Fruit fly (Drosophila melanogaster) whole organism, pupa: ENCODE results near the gene LysD.

Source experiments
- CG10348 ChIP-seq: fragments of 200-800 bp; sonication (Bioruptor generic); IDR thresholded peaks from 2 replicates; pipeline ENCODE4 v1.3.6; 2022; ENCODE audit warnings: missing biosample characterization, missing genetic modification characterization
- CG12605 ChIP-seq: fragments of 200-800 bp; sonication (Bioruptor generic); IDR thresholded peaks from 2 replicates; pipeline ENCODE4 v1.3.6; 2022; ENCODE audit warnings: missing biosample characterization, missing genetic modification characterization
- CG13204 ChIP-seq: fragments of 200-800 bp; sonication (Bioruptor generic); optimal IDR thresholded peaks from 2 replicates; lab custom pipeline; 2018; ENCODE audit warnings: missing biosample characterization, mild to moderate bottlenecking, missing genetic modification characterization, moderate library complexity
- CG14655 ChIP-seq: fragments of 200-800 bp; sonication (Bioruptor generic); optimal IDR thresholded peaks from 3 replicates; lab custom pipeline; 2017; ENCODE audit warnings: mild to moderate bottlenecking, missing biosample characterization, missing genetic modification reagents, missing genetic modification characterization
- CG15710 ChIP-seq: fragments of 200-800 bp; sonication (Bioruptor generic); optimal IDR thresholded peaks from 2 replicates; lab custom pipeline; 2018; ENCODE audit warnings: missing biosample characterization, mild to moderate bottlenecking, missing genetic modification characterization, moderate library complexity
- CG17806 ChIP-seq: fragments of 200-800 bp; sonication (Bioruptor generic); optimal IDR thresholded peaks from 2 replicates; lab custom pipeline; 2018; ENCODE audit warnings: missing biosample characterization, mild to moderate bottlenecking, missing genetic modification characterization, moderate library complexity
- CG32121 ChIP-seq: fragments of 200-800 bp; sonication (Bioruptor generic); IDR thresholded peaks from 2 replicates; pipeline ENCODE4 v1.3.6; 2022; ENCODE audit warnings: missing biosample characterization, missing genetic modification characterization
- CG34367 ChIP-seq: fragments of 200-800 bp; sonication (Bioruptor generic); optimal IDR thresholded peaks from 2 replicates; lab custom pipeline; 2018; ENCODE audit warnings: missing biosample characterization, mild to moderate bottlenecking, missing genetic modification characterization
- CG4496 ChIP-seq: fragments of 200-800 bp; sonication (Bioruptor generic); IDR thresholded peaks from 3 replicates; pipeline ENCODE4 v1.3.6; 2022; ENCODE audit warnings: missing biosample characterization, missing genetic modification characterization
- CG8159 ChIP-seq: fragments of 200-800 bp; sonication (Bioruptor generic); optimal IDR thresholded peaks from 3 replicates; lab custom pipeline; 2018; ENCODE audit warnings: missing biosample characterization, mild to moderate bottlenecking, missing genetic modification characterization, moderate library complexity
- CG8301 ChIP-seq: fragments of 200-800 bp; sonication (Bioruptor generic); optimal IDR thresholded peaks from 2 replicates; lab custom pipeline; 2018; ENCODE audit warnings: missing biosample characterization, mild to moderate bottlenecking, missing genetic modification characterization
- CG9948 ChIP-seq: fragments of 200-800 bp; sonication (Bioruptor generic); optimal IDR thresholded peaks from 2 replicates; lab custom pipeline; 2018; ENCODE audit warnings: missing biosample characterization, mild to moderate bottlenecking, missing genetic modification characterization, moderate library complexity
- D1 ChIP-seq: fragments of 200-800 bp; sonication (Bioruptor generic); optimal IDR thresholded peaks from 2 replicates; lab custom pipeline; 2018; ENCODE audit warnings: missing biosample characterization, mild to moderate bottlenecking, missing genetic modification characterization, moderate library complexity
- EcR ChIP-seq: fragments of 200-800 bp; sonication (Bioruptor generic); optimal IDR thresholded peaks from 3 replicates; lab custom pipeline; 2019; ENCODE audit warnings: missing biosample characterization, missing genetic modification characterization, mild to moderate bottlenecking, moderate library complexity, missing genetic modification reagents
- Ets98B ChIP-seq: fragments of 200-800 bp; sonication (Bioruptor generic); IDR thresholded peaks from 2 replicates; pipeline ENCODE4 v1.3.6; 2022; ENCODE audit warnings: missing biosample characterization, missing genetic modification characterization
- Pif1A ChIP-seq: fragments of 200-800 bp; sonication (Bioruptor generic); optimal IDR thresholded peaks from 3 replicates; lab custom pipeline; 2016; ENCODE audit warnings: missing biosample characterization, missing genetic modification characterization
- Pif1B ChIP-seq: fragments of 200-800 bp; sonication (Bioruptor generic); optimal IDR thresholded peaks from 3 replicates; lab custom pipeline; 2016; ENCODE audit warnings: missing biosample characterization, missing genetic modification characterization
- Snoo ChIP-seq: fragments of 200-800 bp; sonication (Bioruptor generic); optimal IDR thresholded peaks from 3 replicates; lab custom pipeline; 2017; ENCODE audit warnings: missing biosample characterization, mild to moderate bottlenecking, missing genetic modification characterization, inconsistent platforms
- fd96Ca ChIP-seq: fragments of 200-800 bp; sonication (Bioruptor generic); IDR thresholded peaks from 3 replicates; pipeline ENCODE4 v1.3.6; 2022; ENCODE audit warnings: missing biosample characterization, missing genetic modification characterization
- gl ChIP-seq: fragments of 200-800 bp; sonication (Bioruptor generic); optimal IDR thresholded peaks from 2 replicates; lab custom pipeline; 2018; ENCODE audit warnings: missing biosample characterization, mild to moderate bottlenecking, missing genetic modification characterization
- rn ChIP-seq: fragments of 200-800 bp; sonication (Bioruptor generic); IDR thresholded peaks from 2 replicates; pipeline ENCODE4 v1.3.6; 2022; ENCODE audit warnings: missing biosample characterization, missing genetic modification characterization

LysD gene

DNA sequence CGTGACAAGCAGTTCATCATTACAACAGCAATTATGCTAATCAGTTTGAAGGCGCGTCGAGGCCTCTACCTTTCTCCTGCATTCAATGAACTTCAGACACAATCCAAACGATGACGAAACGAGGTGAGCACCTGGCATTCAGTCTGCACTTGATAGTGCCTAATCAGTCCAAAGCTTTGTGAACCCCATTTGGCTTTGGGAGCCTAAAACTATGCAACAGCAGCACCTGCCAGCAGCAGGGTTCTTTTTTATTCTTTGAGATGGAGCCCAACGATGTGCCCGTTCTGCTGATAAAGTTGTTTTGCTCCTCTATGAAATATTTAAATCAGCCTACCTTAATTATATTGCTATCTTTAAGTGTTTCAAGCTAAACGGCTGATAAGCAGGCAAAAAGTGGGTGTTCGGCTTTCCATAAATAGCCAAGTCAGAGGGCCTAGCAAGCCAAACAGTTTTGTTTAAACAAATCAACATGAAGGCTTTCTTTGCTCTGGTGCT lies 16.4 kb upstream of the LysD start, which contains the start of gene LysS:
Gene LysS, plus strand, starts transcription at position 445 of the 495 bp plus-strand sequence.
- TF ChIP-seq gl (tag; lab: Kevin White, UChicago) (no peak), Pif1B (no peak), CG32121 (GFP tag; lab: Robert Waterston, UW) (no peak), fd96Ca (GFP tag; lab: Robert Waterston, UW) (no peak), CG4496 (GFP tag; lab: Robert Waterston, UW) (no peak)

dm6 chr3L:1218596-1218995 lies 7.6 kb upstream of the LysD start, which contains the start of gene LysP:
Gene LysP, minus strand, starts transcription at chr3L:1218696.
- TF ChIP-seq Ets98B (GFP tag; lab: Robert Waterston, UW), result no peak
- no peak for TF ChIP-seq CG10348 (GFP tag; lab: Robert Waterston, UW)
- no peak for TF ChIP-seq Snoo (tag; lab: Kevin White, UChicago)
- no peak for TF ChIP-seq D1 (tag; lab: Kevin White, UChicago)
- TF ChIP-seq CG4496 (GFP tag; lab: Robert Waterston, UW), result 0 out of 3 replicates have a peak, but pooled peaks have one; percentile 19
- no peak for TF ChIP-seq EcR (GFP tag; lab: Kevin White, UChicago)
- no peak for TF ChIP-seq CG8301 (tag; lab: Kevin White, UChicago)
- no peak for TF ChIP-seq CG34367 (tag; lab: Kevin White, UChicago)
- TF ChIP-seq, all 21 proteins: peak for 1

- no peak for TF ChIP-seq CG17806 (tag; lab: Kevin White, UChicago)
- no peak for TF ChIP-seq D1 (tag; lab: Kevin White, UChicago)
- peak; percentile 36 for TF ChIP-seq CG14655 (GFP tag; lab: Kevin White, UChicago)
- no peak for TF ChIP-seq gl (tag; lab: Kevin White, UChicago)
- TF ChIP-seq Ets98B (GFP tag; lab: Robert Waterston, UW), result peak; percentile 41
- TF ChIP-seq CG8301 (tag; lab: Kevin White, UChicago), result peak; percentile 45
- peak; percentile 51; the same call in 1 of the 3 replicates for TF ChIP-seq CG4496 (GFP tag; lab: Robert Waterston, UW)
- peak; percentile 50; the same call in 2 of the 3 replicates for TF ChIP-seq fd96Ca (GFP tag; lab: Robert Waterston, UW)
- no peak for TF ChIP-seq CG8159
- 0 out of 2 replicates have a peak, but pooled peaks have one; percentile 26 for TF ChIP-seq rn (GFP tag; lab: Robert Waterston, UW)
- TF ChIP-seq EcR (GFP tag; lab: Kevin White, UChicago), result no peak
- no peak for TF ChIP-seq CG32121 (GFP tag; lab: Robert Waterston, UW)
Observed at dm6 chr3L:1216460-1216859, 5.5 kb upstream of the LysD start.

DNA sequence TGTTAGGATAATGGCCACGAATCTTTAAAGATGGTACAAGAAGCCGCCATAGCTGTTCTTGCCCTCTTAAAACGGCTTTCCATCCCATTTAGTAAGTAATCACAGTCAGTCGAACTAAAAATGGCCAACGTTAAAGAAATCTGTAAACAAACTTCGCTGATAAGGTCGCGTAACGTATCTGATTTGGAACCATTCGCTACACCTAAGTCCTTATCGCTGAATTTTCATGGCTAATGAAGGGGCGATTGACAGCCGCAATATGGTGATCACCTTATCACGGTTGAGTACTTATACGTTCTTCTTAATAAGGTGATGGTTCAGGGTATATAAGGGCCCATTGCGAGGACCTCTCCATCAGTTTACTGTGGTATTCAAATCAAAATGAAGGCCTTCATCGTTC lies 1.6 kb upstream of the LysD start, which contains the start of gene LysE:
Gene LysE, plus strand, starts transcription at position 257 of the 400 bp plus-strand sequence.
- no peak for TF ChIP-seq CG12605 (GFP tag; lab: Robert Waterston, UW)
- TF ChIP-seq CG13204 (GFP tag; lab: Kevin White, UChicago), result no peak
- no peak for TF ChIP-seq CG8159
- TF ChIP-seq rn (GFP tag; lab: Robert Waterston, UW), result no peak

dm6 chr3L:1212113-1212512 lies 1.1 kb upstream of the LysD start:
- TF ChIP-seq CG10348 (GFP tag; lab: Robert Waterston, UW), result no peak

- TF ChIP-seq CG9948 (tag; lab: Kevin White, UChicago) (no peak), gl (tag; lab: Kevin White, UChicago) (no peak), CG17806 (tag; lab: Kevin White, UChicago) (no peak), CG15710 (tag; lab: Kevin White, UChicago) (no peak), CG10348 (GFP tag; lab: Robert Waterston, UW) (no peak), Snoo (tag; lab: Kevin White, UChicago) (no peak), EcR (GFP tag; lab: Kevin White, UChicago) (peak; percentile 51), CG13204 (GFP tag; lab: Kevin White, UChicago) (no peak), Ets98B (GFP tag; lab: Robert Waterston, UW) (peak; percentile 49; the same call in 1 of the 2 replicates), Pif1A (GFP tag; lab: Kevin White, UChicago) (no peak), CG14655 (GFP tag; lab: Kevin White, UChicago) (no peak), CG8301 (tag; lab: Kevin White, UChicago) (no peak), rn (GFP tag; lab: Robert Waterston, UW) (no peak), CG12605 (GFP tag; lab: Robert Waterston, UW) (peak; percentile 20; the same call in 1 of the 2 replicates), Pif1B (no peak), CG32121 (GFP tag; lab: Robert Waterston, UW) (no peak), CG34367 (tag; lab: Kevin White, UChicago) (no peak), CG4496 (GFP tag; lab: Robert Waterston, UW) (no peak), D1 (tag; lab: Kevin White, UChicago) (no peak), fd96Ca (GFP tag; lab: Robert Waterston, UW) (no peak), CG8159 (no peak)
Observed at dm6 chr3L:1208206-1208605, 2.8 kb downstream of the LysD start.
